Worm (Caenorhabditis elegans): ENCODE results near the gene T22G5.1.

T22G5.1 gene

DNA sequence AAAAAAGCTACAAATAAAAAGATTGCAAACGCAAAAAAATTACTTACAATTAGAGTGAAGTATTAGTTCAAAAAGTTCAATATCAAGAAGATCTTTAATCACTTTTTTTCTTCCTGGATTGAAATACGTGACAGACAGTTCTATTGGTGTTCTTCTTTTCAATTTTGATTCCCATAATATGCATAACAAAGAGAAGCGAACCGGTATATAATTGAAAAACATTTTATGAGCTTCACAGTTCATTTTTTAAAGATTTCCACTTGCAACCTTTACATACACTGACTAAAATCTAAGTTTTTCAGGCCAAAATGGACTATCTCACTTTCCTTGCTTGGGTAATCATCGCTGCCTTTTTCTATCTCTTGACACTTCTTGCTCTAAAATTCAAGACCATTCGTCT is at the start of gene T22G5.1:
T22G5.1 (plus strand) TSS at position 301 of the 400 bp plus-strand sequence.
- TF ChIP-seq ZK185.1 (tag; optimal IDR thresholded peaks at IDR 0.05; ENCODE audit: poor library complexity, severe bottlenecking) (no peak), aptf-2 (GFP tag; conservative IDR thresholded peaks at IDR 0.05) (no peak), rcor-1 (GFP tag; IDR thresholded peaks at IDR 0.05) (no peak), F33H1.4 (GFP tag; IDR thresholded peaks at IDR 0.05) (no peak), ztf-26 (tag; optimal IDR thresholded peaks at IDR 0.05) (no peak), C06A6.2 (GFP tag; conservative IDR thresholded peaks at IDR 0.05) (no peak)

DNA sequence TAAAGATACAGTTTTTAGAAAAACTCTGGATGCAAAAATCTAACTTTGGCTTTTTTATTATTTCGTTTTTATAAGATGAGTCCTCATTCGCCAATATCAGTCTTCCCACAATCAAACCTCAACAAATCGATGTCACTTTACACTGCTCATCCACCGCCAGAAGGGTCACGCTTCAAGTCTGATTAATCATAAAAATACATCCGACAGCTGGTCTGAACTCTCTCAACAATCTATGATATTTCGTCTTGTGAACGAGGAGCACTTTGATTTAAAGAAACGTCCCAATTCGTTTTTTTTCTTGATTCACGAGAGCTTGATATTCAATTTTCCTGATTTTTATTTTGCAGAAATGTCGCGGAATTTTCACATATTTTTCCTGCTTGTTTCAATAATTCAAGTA is 48.7 kb upstream of the T22G5.1 start, which contains the start of gene nrf-5:
nrf-5 (plus strand) TSS at position 348 of the 400 bp plus-strand sequence.
- no peak for TF ChIP-seq somi-1 (GFP tag; optimal IDR thresholded peaks at IDR 0.05)
- no peak for TF ChIP-seq madf-10 (tag; optimal IDR thresholded peaks at IDR 0.05)
- TF ChIP-seq unc-130 (GFP tag; optimal IDR thresholded peaks at IDR 0.05), result no peak
- TF ChIP-seq Y56A3A.18 (GFP tag; IDR thresholded peaks at IDR 0.05), result no peak
- TF ChIP-seq pha-4 (tag; optimal IDR thresholded peaks at IDR 0.05), result no peak
- TF ChIP-seq nhr-27 (tag; optimal IDR thresholded peaks at IDR 0.05), result no peak
- TF ChIP-seq akir-1 (GFP tag; optimal IDR thresholded peaks at IDR 0.05), result no peak
- no peak for TF ChIP-seq aptf-2 (GFP tag; conservative IDR thresholded peaks at IDR 0.05)
- TF ChIP-seq hsf-1 (GFP tag; IDR thresholded peaks at IDR 0.05), result no peak
- TF ChIP-seq ama-1 (optimal IDR thresholded peaks at IDR 0.05), result no peak
- TF ChIP-seq ama-1 (GFP tag; optimal IDR thresholded peaks at IDR 0.05), result no peak
- no peak for TF ChIP-seq lin-54 (GFP tag; optimal IDR thresholded peaks at IDR 0.05)
- TF ChIP-seq dpff-1 (tag; optimal IDR thresholded peaks at IDR 0.05), result no peak
- TF ChIP-seq ztf-25 (GFP tag; IDR thresholded peaks at IDR 0.05), result no peak

DNA sequence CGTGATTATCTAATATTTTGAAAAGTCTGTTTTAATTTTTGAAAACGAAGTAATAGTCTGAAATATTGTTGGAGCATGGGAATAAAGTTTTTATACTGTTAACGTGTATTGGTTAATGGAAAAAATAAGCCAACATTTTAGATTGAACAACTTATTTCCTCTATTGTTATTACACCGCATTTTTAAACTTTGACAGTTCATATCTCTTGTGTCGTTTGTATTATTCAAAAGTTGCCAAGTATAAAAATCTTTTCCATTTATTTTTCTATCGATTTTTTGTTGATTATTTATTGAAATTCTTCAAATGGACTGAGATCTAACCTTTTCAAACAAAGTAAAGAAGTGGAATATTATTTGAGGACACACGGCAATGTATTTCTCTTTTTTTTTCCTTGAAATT is 45.8 kb upstream of the T22G5.1 start, which contains the start of gene str-165:
str-165 (plus strand) TSS at position 301 of the 400 bp plus-strand sequence.
- TF ChIP-seq zim-3 (tag; optimal IDR thresholded peaks at IDR 0.05), result no peak
- no peak for TF ChIP-seq unc-130 (GFP tag; optimal IDR thresholded peaks at IDR 0.05)
- no peak for TF ChIP-seq ama-1 (optimal IDR thresholded peaks at IDR 0.05)
- no peak for TF ChIP-seq ama-1 (GFP tag; optimal IDR thresholded peaks at IDR 0.05)
- no peak for TF ChIP-seq athp-1 (tag; optimal IDR thresholded peaks at IDR 0.05)
- no peak for TF ChIP-seq sea-2 (GFP tag; IDR thresholded peaks at IDR 0.05)
- TF ChIP-seq snpc-3.4 (tag; optimal IDR thresholded peaks at IDR 0.05), result no peak
- TF ChIP-seq K12H6.12 (tag; optimal IDR thresholded peaks at IDR 0.05), result no peak
- TF ChIP-seq die-1 (tag; optimal IDR thresholded peaks at IDR 0.05), result no peak
- TF ChIP-seq F22D6.2 (tag; optimal IDR thresholded peaks at IDR 0.05), result no peak

DNA sequence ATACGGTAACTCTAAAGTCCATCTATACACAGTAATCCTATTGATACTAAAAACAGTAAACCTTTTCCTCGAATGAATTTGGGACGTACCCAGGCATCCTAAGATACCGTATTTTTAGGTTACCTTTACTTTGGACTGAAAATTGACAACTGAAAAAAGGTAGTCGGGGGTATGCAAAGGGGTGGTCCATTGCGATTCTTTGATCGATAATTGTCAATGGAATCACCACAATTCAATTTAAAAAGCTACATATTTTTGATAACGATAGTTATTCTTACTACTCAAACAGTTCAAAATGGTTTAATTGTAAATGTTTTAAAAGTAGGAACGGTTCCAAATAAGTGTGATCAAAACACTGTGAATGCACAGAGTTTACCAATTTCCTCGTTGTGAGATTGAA is 42.7 kb upstream of the T22G5.1 start, which contains the start of gene srx-129:
srx-129 (plus strand) TSS at position 301 of the 400 bp plus-strand sequence.
- TF ChIP-seq dpff-1 (tag; optimal IDR thresholded peaks at IDR 0.05), result no peak
- no peak for TF ChIP-seq F10E7.11 (tag; optimal IDR thresholded peaks at IDR 0.05)

DNA sequence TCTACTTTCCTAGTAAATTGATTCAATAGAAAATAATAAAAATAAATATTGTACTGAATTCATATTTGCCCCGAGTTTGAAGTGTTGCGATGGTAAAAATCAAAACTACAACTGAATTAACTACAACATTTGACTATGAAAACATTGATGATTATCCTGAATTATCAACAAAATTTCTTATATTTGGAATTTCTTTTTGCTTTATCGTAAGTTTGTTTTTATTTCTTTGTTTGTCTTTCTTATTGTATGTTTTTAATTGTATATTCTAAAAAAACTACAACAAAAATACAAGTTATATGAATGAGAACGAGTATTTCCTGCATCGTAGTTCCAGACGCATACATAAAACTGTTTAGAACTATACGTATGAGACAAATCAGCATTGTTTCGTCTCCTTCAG is 39.5 kb upstream of the T22G5.1 start, which contains the start of gene srx-128:
srx-128 (plus strand) TSS at position 301 of the 400 bp plus-strand sequence.
- no peak for TF ChIP-seq lin-54 (GFP tag; optimal IDR thresholded peaks at IDR 0.05)
- TF ChIP-seq B0336.3 (GFP tag; IDR thresholded peaks at IDR 0.05), result no peak
- no peak for TF ChIP-seq egl-44 (GFP tag; IDR thresholded peaks at IDR 0.05)
- TF ChIP-seq K11D2.4 (GFP tag; IDR thresholded peaks at IDR 0.05), result no peak
- no peak for TF ChIP-seq dpl-1 (GFP tag; optimal IDR thresholded peaks at IDR 0.05)
- no peak for TF ChIP-seq efl-1 (GFP tag; optimal IDR thresholded peaks at IDR 0.05)
- TF ChIP-seq B0261.1 (tag; optimal IDR thresholded peaks at IDR 0.05), result no peak
- TF ChIP-seq snpc-3.4 (tag; optimal IDR thresholded peaks at IDR 0.05), result no peak
- TF ChIP-seq zfh-2 (GFP tag; conservative IDR thresholded peaks at IDR 0.05), result no peak
- TF ChIP-seq snpc-1.1 (tag; optimal IDR thresholded peaks at IDR 0.05; ENCODE audit: insufficient read depth), result no peak

Measured in whole organism, young adult.